Worm (Caenorhabditis elegans): ENCODE data around the gene fbxa-142.

DNA sequence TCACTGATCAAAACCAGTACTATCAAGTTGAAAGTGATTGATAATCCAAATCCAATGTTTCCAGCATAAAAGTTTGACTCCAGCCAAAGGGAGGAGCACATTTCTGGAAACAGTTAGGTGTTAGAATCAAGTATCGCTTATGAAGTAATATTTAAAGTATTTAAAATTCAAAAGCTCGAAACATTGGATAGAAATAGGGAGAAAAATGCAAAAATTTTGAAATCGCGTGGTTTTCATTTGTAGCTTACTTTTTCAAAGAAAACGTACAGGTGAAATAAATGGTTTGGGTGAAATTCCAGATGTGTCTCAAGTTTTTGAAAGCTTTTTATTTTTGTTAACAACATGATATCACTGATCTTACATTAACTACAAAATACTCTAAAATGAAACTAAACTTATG lies 37.9 kb upstream of the fbxa-142 start, which contains the start of gene str-111:
- TF ChIP-seq ceh-100 (GFP tag; IDR thresholded peaks at IDR 0.05) (no peak), pha-4 (tag; optimal IDR thresholded peaks at IDR 0.05) (no peak), ztf-22 (GFP tag; optimal IDR thresholded peaks at IDR 0.05) (no peak), F57A8.1 (GFP tag; optimal IDR thresholded peaks at IDR 0.05) (no peak)

Measured in whole organism, young adult.